Fruit fly (Drosophila melanogaster): ENCODE measurements around the gene Rrp46.
A peak's percentile ranks its signal among the peaks of the same experiment; 100 is the strongest.

Rrp46 gene

dm6 chr3R:10431089-10431488 lies 18.0 kb downstream of the Rrp46 start:
- TF ChIP-seq svp (GFP tag) (peak; percentile 72), ss (GFP tag; optimal IDR thresholded peaks at IDR 0.05) (no peak)

DNA sequence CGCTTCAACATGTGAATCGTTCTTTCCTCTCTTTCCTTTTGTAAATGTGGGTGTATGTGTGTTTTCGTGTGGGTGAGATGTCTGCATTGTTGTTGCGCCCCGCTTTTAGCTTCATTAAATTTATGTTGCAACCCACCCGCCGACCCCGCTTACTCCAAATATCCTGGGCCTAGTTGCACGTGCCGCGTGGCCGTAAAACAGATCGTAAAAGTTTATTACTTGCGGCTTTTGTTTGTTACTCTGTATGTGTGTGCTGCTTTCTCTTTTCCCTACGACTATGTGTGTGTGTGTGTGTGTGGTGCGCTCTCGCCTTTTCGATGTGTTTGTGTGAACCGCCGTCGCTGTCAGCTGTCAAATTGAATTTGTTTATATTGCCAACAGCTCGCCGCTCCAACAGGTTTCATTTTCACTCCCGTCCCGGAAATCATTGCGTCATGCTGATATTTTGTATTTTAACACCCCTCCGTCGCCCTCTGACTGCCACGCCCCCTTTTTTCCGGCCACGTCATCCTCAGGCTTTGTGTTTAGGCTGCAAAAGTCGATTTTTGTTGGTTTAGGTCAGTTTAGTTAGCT lies 20.4 kb downstream of the Rrp46 start:
- TF ChIP-seq achi (GFP tag; optimal IDR thresholded peaks at IDR 0.05) (no peak), svp (GFP tag) (peak; percentile 23), net (GFP tag; optimal IDR thresholded peaks at IDR 0.05) (no peak), esn (GFP tag; optimal IDR thresholded peaks at IDR 0.05) (no peak)

DNA sequence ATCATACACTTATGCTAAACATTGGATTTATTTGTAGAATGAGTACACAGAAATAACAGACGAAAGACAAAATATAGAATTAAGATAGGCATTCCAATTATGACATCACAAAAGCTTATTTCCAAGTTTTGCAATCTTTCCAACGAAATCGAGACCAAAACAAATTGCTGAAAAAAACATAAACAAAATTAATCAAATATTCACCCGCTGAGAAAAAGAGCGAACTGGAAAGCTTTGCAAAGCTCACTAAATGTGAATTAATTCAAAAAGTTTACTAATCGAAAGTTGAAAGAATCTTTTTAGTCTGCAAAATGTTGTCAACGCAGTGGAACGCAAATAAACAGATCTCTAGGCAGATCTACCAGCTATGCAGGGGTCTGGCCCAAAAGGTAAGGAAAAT lies 21.4 kb downstream of the Rrp46 start, which contains the start of gene Cyp12e1:
Gene Cyp12e1 (plus strand): TSS at position 301 of the 400 bp plus-strand sequence.
- TF ChIP-seq CG16779 (tag; optimal IDR thresholded peaks at IDR 0.05) (no peak), Hr4 (GFP tag; optimal IDR thresholded peaks at IDR 0.05) (no peak), CG31627 (GFP tag; optimal IDR thresholded peaks at IDR 0.05) (no peak), salr (GFP tag; optimal IDR thresholded peaks at IDR 0.05) (no peak), CG8632 (GFP tag; optimal IDR thresholded peaks at IDR 0.05) (no peak), achi (GFP tag; optimal IDR thresholded peaks at IDR 0.05) (no peak), fd85E (GFP tag; optimal IDR thresholded peaks at IDR 0.05) (no peak), CG6792 (GFP tag; optimal IDR thresholded peaks at IDR 0.05) (no peak), CG15336 (GFP tag; IDR thresholded peaks at IDR 0.05) (no peak), CG6854 (GFP tag; optimal IDR thresholded peaks at IDR 0.05) (no peak), CG9139 (GFP tag; optimal IDR thresholded peaks at IDR 0.05) (no peak), Hr39 (GFP tag; optimal IDR thresholded peaks at IDR 0.05) (no peak)

dm6 chr3R:10436989-10437388 lies 23.9 kb downstream of the Rrp46 start:
- TF ChIP-seq CG10631 (GFP tag; optimal IDR thresholded peaks at IDR 0.05) (no peak), CG11902 (GFP tag; optimal IDR thresholded peaks at IDR 0.05) (no peak), acj6 (GFP tag; optimal IDR thresholded peaks at IDR 0.05) (no peak), dsx (GFP tag; optimal IDR thresholded peaks at IDR 0.05; ENCODE audit: poor library complexity, severe bottlenecking) (no peak), CG6276 (GFP tag; optimal IDR thresholded peaks at IDR 0.05) (no peak), CG6854 (GFP tag; optimal IDR thresholded peaks at IDR 0.05) (no peak), pdm3 (GFP tag; optimal IDR thresholded peaks at IDR 0.05) (no peak), CG8119 (GFP tag; IDR thresholded peaks at IDR 0.05) (no peak), CG6163 (GFP tag; IDR thresholded peaks at IDR 0.05) (no peak), svp (GFP tag) (no peak), Smox (GFP tag; optimal IDR thresholded peaks at IDR 0.05) (no peak), CG6808 (GFP tag; optimal IDR thresholded peaks at IDR 0.05) (no peak), CG16779 (tag; optimal IDR thresholded peaks at IDR 0.05) (no peak), ss (GFP tag; optimal IDR thresholded peaks at IDR 0.05) (no peak), Met (GFP tag; optimal IDR thresholded peaks at IDR 0.05) (no peak), CG15336 (GFP tag; IDR thresholded peaks at IDR 0.05) (no peak), vri (GFP tag; optimal IDR thresholded peaks at IDR 0.05) (no peak), CG8632 (GFP tag; optimal IDR thresholded peaks at IDR 0.05) (no peak), CG6792 (GFP tag; optimal IDR thresholded peaks at IDR 0.05) (no peak)

- TF ChIP-seq svp (GFP tag): peak; percentile 34
- TF ChIP-seq Lpt (GFP tag; optimal IDR thresholded peaks at IDR 0.05): no peak
- no peak for TF ChIP-seq CG7368 (GFP tag; optimal IDR thresholded peaks at IDR 0.05)
- TF ChIP-seq fd85E (GFP tag; optimal IDR thresholded peaks at IDR 0.05): no peak
- no peak for TF ChIP-seq CG8319 (GFP tag; optimal IDR thresholded peaks at IDR 0.05)
- TF ChIP-seq Smox (GFP tag; optimal IDR thresholded peaks at IDR 0.05): no peak
- TF ChIP-seq CG8632 (GFP tag; optimal IDR thresholded peaks at IDR 0.05): no peak
- no peak for TF ChIP-seq OdsH (GFP tag; optimal IDR thresholded peaks at IDR 0.05)
- no peak for TF ChIP-seq acj6 (GFP tag; optimal IDR thresholded peaks at IDR 0.05)
Observed at dm6 chr3R:10448957-10449356, 35.9 kb downstream of the Rrp46 start.

Data from whole organism, prepupa.